Worm (Caenorhabditis elegans) whole organism, early embryonic: ENCODE measurements around the gene Y58A7A.3.

Experiments
- B0310.2 ChIP-seq: sonication (generic microtip); optimal IDR thresholded peaks from 2 replicates; lab custom pipeline; 2016; ENCODE audit warnings: mild to moderate bottlenecking, missing genetic modification characterization, missing compliant biosample characterization
- F13C5.2 ChIP-seq: sonication (generic microtip); optimal IDR thresholded peaks from 2 replicates; lab custom pipeline; 2017; ENCODE audit warnings: mild to moderate bottlenecking, missing genetic modification characterization, inconsistent platforms, missing compliant biosample characterization
- ceh-13 ChIP-seq: fragments of 200-800 bp; sonication (Bioruptor generic); optimal IDR thresholded peaks from 2 replicates; lab custom pipeline; 2018; ENCODE audit warnings: mild to moderate bottlenecking, missing genetic modification characterization, missing compliant biosample characterization
- ceh-36 ChIP-seq: sonication (generic microtip); optimal IDR thresholded peaks from 2 replicates; lab custom pipeline; 2016; ENCODE audit warnings: missing genetic modification characterization, inconsistent platforms, missing compliant biosample characterization
- ets-7 ChIP-seq: sonication (generic microtip); optimal IDR thresholded peaks from 2 replicates; lab custom pipeline; 2016; ENCODE audit warnings: missing genotype, missing genetic modification characterization, missing compliant biosample characterization
- flt-1 ChIP-seq: fragments of 200-800 bp; sonication (Bioruptor generic); IDR thresholded peaks from 2 replicates; pipeline ENCODE4 v1.3.6; 2022; ENCODE audit warnings: missing genetic modification characterization, missing compliant biosample characterization
- hmg-4 ChIP-seq: fragments of 200-800 bp; sonication (Bioruptor generic); optimal IDR thresholded peaks from 2 replicates; lab custom pipeline; 2018; ENCODE audit warnings: mild to moderate bottlenecking, missing genetic modification characterization, missing compliant biosample characterization
- hnd-1 ChIP-seq: sonication (generic microtip); optimal IDR thresholded peaks from 2 replicates; lab custom pipeline; 2016; ENCODE audit warnings: missing genetic modification characterization, missing compliant biosample characterization
- scrt-1 ChIP-seq: fragments of 200-800 bp; sonication (Bioruptor generic); IDR thresholded peaks from 2 replicates; pipeline ENCODE4 v1.3.6; 2022; ENCODE audit warnings: missing genetic modification characterization, missing compliant biosample characterization
- sea-1 ChIP-seq: fragments of 200-800 bp; sonication (Bioruptor generic); conservative IDR thresholded peaks from 2 replicates; pipeline ENCODE4 v1.3.6; 2022; ENCODE audit warnings: missing genetic modification characterization, missing compliant biosample characterization
- tbx-11 ChIP-seq: fragments of 200-800 bp; sonication (Bioruptor generic); IDR thresholded peaks from 2 replicates; pipeline ENCODE4 v1.3.6; 2022; ENCODE audit warnings: missing genetic modification characterization, missing compliant biosample characterization
- tbx-37 ChIP-seq: fragments of 200-800 bp; sonication (Bioruptor generic); conservative IDR thresholded peaks from 2 replicates; pipeline ENCODE4 v1.3.6; 2022; ENCODE audit warnings: missing genetic modification reagents, missing genetic modification characterization, missing compliant biosample characterization
- tra-4 ChIP-seq: sonication (generic microtip); optimal IDR thresholded peaks from 2 replicates; lab custom pipeline; 2017; ENCODE audit warnings: missing genetic modification characterization, missing compliant biosample characterization

Gene Y58A7A.3

DNA sequence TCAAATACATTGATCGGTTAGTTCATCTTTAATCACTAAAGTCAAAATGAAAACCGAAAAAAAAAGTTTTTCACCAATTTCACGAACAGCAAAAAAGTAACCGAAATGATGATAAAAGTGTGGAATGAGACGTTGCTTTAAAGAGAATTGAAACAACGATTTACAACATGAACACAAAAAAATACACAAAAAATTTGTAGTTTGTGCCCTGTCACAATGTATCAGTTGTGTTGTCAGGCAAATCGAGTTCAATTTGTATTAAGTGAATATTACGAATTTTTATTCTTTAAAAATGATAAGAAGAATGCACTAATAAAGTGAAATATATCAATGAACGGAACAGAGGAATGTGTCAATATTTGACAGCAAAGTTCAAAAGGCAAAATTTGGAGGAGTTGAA is 48.9 kb downstream of the Y58A7A.3 start:
- TF ChIP-seq tbx-37 (GFP tag; lab: Robert Waterston, UW) (no peak), scrt-1 (GFP tag; lab: Robert Waterston, UW) (no peak), flt-1 (GFP tag; lab: Robert Waterston, UW) (no peak), tra-4 (no peak), hmg-4 (no peak), ceh-36 (tag; lab: Kevin White, UChicago) (no peak), ceh-13 (GFP tag; lab: Kevin White, UChicago) (no peak), sea-1 (GFP tag; lab: Robert Waterston, UW) (no peak), B0310.2 (tag; lab: Kevin White, UChicago) (no peak), hnd-1 (tag; lab: Kevin White, UChicago) (no peak), F13C5.2 (tag; lab: Kevin White, UChicago) (no peak), ets-7 (tag; lab: Kevin White, UChicago) (no peak)

DNA sequence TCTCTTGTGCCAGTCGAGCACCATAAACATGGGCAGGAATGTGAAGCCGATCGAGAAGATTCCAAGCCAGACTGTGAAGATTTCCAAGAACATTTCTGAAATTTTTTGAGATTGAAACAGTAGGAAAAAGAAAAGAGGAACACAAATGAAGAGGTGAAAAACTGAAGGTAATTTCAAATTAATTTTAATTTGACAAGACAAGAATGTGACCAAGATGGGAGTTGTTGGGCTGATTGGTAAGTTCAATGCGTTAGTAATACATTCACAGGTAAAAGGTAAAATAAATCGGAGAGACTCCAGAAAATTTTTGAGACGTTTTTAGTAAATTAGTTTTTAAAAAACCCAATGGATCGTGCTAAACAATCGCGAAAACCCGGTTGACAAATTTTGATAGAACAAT is 50.0 kb downstream of the Y58A7A.3 start, which contains the start of gene swt-7:
Gene swt-7 (minus strand): TSS at position 101 of the 400 bp plus-strand sequence.
- TF ChIP-seq ceh-36 (tag; lab: Kevin White, UChicago) (no peak), F13C5.2 (tag; lab: Kevin White, UChicago) (no peak), tbx-37 (GFP tag; lab: Robert Waterston, UW) (no peak), ets-7 (tag; lab: Kevin White, UChicago) (no peak), tra-4 (no peak), tbx-11 (no peak)

ce11 chrV:5030212-5030611 is 50.5 kb downstream of the Y58A7A.3 start:
- TF ChIP-seq ets-7 (tag; lab: Kevin White, UChicago): no peak
